Worm (Caenorhabditis elegans) whole organism, midembryonic: Measurements from ENCODE around the gene slo-2.

Experiments
- T22C8.4 ChIP-seq: fragments of 200-800 bp; sonication (Bioruptor generic); IDR thresholded peaks from 2 replicates; pipeline ENCODE4 v1.3.6; 2022; ENCODE audit warnings: missing genetic modification characterization, missing compliant biosample characterization
- flt-1 ChIP-seq: fragments of 200-800 bp; sonication (Bioruptor generic); IDR thresholded peaks from 2 replicates; pipeline ENCODE4 v1.3.6; 2022; ENCODE audit warnings: missing genetic modification characterization, missing compliant biosample characterization
- tab-1 ChIP-seq: fragments of 200-800 bp; sonication (Bioruptor generic); IDR thresholded peaks from 2 replicates; pipeline ENCODE4 v1.3.6; 2022; ENCODE audit warnings: missing genetic modification characterization, missing compliant biosample characterization
- ztf-23 ChIP-seq: fragments of 200-800 bp; sonication (Bioruptor generic); IDR thresholded peaks from 2 replicates; pipeline ENCODE4 v1.3.6; 2022; ENCODE audit warnings: missing genetic modification reagents, missing genetic modification characterization, missing compliant biosample characterization

DNA sequence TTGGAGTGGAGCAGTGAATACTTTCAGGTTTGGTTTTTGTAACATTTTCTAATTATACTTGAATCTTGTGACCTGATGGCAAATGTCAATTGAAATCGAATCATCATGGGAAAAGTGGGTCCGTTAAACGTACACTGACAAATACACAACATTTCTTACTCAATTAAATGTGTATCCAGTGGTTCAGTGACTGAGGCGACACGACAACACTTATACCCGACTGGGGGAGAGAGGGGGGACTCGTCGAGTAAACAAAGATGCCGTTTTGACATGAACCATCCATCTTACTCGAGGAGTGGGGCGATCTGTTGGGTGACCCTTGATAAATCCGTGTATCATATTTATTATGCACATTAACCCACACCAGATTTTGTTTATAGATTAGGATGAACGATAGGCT lies 36.9 kb downstream of the slo-2 start:
- TF ChIP-seq flt-1 (0 out of 2 replicates have a peak, but pooled peaks have one; percentile 13), T22C8.4 (GFP tag; lab: Robert Waterston, UW) (no peak), ztf-23 (no peak), tab-1 (GFP tag; lab: Robert Waterston, UW) (no peak)
